Worm (Caenorhabditis elegans) whole organism, dauer: Measurements from ENCODE around the gene F55G11.6.

Experiments
- unc-62 ChIP-seq: sonication (generic microtip); optimal IDR thresholded peaks from 2 replicates; lab custom pipeline; 2017; ENCODE audit warnings: missing biosample characterization, missing genetic modification reagents, missing genetic modification characterization

F55G11.6 gene

DNA sequence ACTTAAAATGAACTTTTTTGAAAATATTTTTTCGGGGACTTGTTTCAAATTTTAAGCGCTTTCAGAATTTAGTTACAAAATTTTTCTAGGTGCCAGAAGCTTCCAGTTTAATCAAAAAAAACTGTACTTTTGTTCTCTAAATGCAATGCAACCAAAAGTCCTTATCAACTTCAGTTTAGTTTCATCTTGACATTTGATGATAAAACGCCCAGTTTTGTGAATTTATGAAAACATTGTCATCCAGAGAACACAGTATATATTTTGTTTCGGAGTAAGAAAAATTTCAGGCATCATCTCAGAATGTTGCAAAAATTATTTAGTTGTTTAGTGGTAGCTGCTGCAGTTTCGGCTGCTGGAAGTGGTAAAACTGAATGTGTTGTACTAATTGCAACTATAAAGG lies at the start of gene F55G11.6:
F55G11.6 (plus strand) TSS at position 301 of the 400 bp plus-strand sequence.
- no peak for TF ChIP-seq unc-62

DNA sequence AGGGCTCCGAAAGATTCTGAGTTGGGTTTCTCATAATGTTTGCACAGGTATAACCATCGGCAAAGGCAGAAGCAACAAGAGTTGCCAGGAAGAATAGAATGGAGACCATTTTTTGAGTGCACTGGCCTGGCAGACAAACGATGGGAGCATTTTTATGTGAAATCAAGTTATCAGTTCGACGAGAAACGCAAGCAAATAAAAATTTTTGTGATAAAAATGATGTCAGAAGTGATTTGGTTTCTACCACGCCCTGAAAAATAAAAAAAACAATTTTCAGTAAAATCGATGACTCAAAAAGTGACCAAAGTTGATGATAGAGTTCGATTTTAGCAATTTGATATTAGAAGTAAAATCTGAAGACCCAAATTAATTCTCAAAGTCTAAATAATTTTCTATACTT lies 48.0 kb upstream of the F55G11.6 start, which contains the start of gene K08D8.4:
K08D8.4 (minus strand) TSS at position 128 of the 400 bp plus-strand sequence.
- no peak for TF ChIP-seq unc-62

DNA sequence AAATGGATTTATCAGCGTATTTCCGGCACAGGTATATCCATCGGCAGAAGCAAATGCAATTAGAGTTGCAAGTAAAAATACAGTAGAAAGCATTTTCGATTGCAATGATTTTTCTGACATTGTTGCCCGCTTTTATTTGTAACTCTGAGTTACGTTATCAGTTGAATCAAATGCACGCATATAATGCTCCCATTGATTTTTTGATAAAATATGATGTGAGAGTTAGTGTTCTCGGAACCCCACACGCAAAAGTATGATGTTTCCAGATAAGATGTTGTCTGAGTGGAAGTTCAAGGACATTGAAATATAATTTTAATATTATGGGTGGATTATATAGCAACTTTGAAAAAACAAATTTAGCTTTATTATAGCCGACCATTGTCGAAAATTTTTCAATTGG lies 45.8 kb upstream of the F55G11.6 start, which contains the start of gene K08D8.5:
K08D8.5 (minus strand) TSS at position 140 of the 400 bp plus-strand sequence.
- TF ChIP-seq unc-62: no peak

DNA sequence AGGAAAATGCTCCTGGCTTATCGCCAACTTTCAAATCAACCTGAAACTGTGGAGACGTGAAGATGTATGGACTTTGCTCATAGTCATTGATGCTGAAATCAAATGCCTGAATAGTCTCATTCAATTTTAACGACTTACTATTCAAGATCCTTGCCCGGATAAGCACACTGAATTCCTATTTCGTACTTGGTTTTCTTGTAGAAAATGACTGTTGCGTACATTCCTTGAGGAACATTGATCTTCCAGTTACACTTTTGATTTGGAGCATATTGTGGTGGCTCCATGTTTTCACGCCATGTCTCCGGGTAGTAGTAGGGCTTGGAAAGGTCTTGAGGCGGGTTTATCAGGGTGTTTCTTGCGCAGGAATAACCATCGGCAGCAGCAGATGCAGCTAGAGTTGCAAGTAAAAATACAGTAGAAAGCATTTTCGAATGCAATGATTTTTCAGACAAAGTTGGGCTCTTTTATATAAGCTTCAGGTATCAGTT lies 43.3 kb upstream of the F55G11.6 start, which contains the start of gene irg-6:
irg-6 (minus strand) TSS at position 438 of the 488 bp plus-strand sequence.
- TF ChIP-seq unc-62: no peak

DNA sequence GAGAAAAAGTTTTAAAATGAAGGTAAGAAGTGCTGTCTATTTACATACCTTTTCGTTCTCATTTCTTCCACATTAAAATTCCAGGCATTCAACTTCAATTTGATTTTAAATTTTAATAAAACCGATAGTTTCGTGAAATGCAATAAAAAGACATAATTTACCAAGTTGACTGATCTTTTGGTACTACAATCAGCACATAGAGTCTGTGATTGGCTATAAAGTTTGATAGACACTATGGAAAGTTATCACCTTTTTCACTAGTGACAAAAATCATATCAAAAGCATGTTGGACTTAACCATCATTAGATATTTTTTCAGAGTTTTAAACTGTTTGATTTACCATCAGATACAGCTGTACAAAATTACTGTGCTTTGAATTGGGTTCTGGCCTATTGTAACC lies 42.4 kb upstream of the F55G11.6 start, which contains the start of gene srz-15:
srz-15 (plus strand) TSS at position 301 of the 400 bp plus-strand sequence.
- no peak for TF ChIP-seq unc-62

DNA sequence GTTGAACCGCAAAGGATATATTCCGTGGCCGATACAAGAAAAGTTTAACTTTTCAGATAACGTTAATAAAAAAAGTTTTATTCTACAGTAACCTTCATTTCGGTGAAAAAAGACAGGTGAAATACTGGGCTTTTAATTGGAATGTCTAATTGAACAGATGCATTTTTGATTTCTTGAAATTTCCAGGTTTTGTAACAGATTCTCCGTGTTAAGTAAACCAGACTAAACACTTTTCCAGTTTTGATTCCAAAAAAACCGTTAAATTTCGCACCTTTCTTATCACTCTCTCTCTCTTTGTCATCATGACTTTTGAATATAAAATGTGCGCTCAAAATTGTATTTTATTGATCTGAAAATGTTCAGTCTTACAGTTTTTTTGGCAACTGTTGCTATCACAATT lies 39.6 kb upstream of the F55G11.6 start, which contains the start of gene C32H11.3:
C32H11.3 (plus strand) TSS at position 301 of the 400 bp plus-strand sequence.
- no peak for TF ChIP-seq unc-62

DNA sequence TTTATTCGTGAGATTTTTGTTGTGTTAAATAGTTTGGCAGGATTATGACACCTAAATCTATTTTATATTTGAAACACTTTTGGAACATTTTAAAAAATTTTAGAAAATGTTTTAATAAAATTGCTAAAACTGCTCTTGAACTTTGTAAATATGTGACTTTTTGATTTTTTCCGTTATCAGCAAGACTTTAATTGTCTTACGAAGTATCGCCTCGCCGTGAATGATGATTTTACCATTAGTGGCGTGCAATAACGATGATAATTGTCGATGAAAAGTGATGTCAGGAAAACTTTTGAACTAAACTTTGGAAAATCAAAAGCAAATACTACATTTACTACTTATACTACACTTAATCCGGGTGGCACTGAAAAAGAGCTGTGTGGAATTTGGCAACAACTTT lies 37.3 kb upstream of the F55G11.6 start:
- TF ChIP-seq unc-62: no peak

DNA sequence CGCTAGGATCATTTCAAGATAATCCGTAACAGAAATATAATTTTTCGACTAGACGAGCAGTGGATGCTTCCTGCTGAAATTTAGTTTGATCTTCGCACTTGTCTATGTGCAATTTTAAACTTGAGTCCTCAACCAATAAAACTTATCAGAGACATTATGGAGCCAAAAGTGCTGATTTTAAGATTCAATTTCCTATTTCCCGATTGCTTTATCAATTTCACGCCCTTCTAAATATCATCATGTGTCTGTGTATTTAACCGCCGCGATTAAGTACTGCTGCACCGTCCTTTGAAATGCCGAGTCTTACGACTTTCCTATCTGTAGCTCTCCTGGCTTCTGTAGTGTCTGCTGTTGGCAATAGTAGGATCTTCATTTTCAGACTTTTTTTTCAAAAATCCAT lies 36.8 kb upstream of the F55G11.6 start, which contains the start of gene C32H11.4:
C32H11.4 (plus strand) TSS at position 238 of the 400 bp plus-strand sequence.
- no peak for TF ChIP-seq unc-62

DNA sequence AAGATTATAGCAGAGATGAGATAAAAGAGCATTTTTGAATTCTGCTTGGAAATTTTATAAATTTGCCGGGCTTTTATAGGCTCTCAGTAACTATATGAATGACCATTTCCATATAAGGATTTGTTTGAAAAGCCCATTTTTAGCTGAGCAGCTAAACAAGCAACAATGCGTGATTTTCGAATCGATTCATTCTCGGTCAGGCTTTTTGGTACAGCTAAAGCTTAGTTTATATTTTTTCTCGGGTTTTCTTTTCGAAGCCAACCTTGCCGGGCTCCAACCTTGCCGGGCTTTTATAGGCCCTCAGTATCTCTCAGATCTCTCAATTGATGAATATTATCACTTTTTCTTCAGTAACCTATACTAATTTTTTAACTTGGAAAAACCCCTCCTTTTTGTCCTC lies 33.5 kb upstream of the F55G11.6 start, which contains the start of gene srlf-4:
srlf-4 (minus strand) TSS at position 101 of the 400 bp plus-strand sequence.
- no peak for TF ChIP-seq unc-62

DNA sequence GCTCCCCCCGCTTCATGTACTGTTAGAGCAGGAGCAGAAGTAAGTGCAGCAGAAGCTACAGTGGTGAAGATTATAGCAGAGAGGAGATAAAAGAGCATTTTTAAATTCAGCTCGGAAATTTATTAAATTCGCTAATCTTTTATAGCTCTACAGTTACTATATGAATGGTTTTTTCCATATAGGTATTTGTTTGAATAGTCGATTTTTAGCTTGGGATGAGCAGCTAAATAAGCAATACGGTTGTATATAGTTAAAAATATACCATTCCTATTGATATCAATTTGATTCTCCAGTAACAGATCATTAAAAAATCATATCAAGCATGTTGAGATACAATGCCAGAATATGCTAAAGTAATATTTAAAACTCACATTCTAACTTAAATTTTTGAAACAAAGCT lies 31.2 kb upstream of the F55G11.6 start, which contains the start of gene srlf-5:
srlf-5 (minus strand) TSS at position 101 of the 400 bp plus-strand sequence.
- no peak for TF ChIP-seq unc-62

DNA sequence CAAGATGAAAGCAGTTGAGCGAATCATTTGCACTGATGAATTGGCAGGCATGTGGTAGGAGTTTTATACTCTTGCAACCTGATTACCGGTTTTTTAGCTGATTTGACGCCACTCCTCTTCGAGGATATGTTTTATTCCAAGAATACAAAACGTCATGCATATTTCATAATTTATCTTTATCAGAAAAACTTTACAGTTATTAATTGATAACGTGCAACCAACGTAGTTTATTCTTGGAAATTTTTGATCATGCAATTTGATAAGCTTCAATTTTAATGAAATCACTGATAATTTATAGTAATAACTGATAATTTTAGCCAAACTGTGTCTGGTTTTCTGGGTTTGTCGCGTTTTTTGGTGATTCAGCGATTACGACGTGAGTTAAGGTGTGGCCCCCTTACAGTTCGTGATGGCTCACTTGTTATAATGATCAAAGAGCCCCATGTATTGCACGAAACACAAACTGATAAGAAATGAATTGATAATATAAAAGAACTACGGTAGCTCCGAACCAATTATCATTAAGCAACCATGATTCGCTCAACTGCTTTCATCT lies 21.5 kb upstream of the F55G11.6 start, which contains the start of the genes cld-1 and dod-21:
cld-1 (minus strand) TSS at position 51 of the 556 bp plus-strand sequence.
dod-21 (plus strand) TSS at position 518 of the 556 bp plus-strand sequence.
- TF ChIP-seq unc-62: no peak

DNA sequence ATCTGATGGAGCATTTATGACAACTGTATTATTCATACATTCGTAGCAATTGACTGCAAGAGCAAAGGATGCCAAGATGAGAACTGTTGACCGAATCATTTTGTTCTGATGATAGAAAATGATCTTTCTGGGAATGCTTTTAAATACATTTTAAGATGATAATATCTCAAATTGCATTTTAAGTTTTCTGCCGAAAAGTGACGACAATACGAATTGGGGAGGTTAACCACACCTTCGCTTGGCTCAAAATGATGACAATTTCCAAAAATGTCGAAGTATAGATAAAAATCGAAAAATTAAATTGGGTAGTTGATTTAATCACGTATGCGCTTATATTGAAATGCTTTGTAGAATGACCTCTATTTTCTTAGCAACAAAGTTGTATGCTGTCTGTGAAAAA lies 16.6 kb upstream of the F55G11.6 start, which contains the start of gene dod-24:
dod-24 (minus strand) TSS at position 101 of the 400 bp plus-strand sequence.
- no peak for TF ChIP-seq unc-62

DNA sequence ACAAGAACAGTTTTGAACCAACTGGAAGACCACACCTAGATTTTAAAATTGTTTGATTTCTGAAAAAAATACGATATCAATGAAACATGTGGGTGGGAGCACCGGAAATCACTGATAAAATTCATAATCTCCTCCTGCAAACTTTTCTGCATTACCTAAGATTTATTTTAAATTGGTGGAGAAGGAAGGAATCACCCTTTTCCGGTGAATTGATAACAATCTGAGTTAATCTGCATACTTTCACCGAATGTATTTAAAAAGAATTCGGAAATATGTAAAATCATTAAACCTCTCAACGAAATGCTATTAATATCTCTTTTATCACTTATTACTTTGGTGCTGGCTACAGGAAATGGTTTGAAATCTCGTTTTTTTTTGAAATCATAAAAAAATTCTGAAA lies 15.2 kb upstream of the F55G11.6 start, which contains the start of gene dct-19:
dct-19 (plus strand) TSS at position 301 of the 400 bp plus-strand sequence.
- no peak for TF ChIP-seq unc-62

DNA sequence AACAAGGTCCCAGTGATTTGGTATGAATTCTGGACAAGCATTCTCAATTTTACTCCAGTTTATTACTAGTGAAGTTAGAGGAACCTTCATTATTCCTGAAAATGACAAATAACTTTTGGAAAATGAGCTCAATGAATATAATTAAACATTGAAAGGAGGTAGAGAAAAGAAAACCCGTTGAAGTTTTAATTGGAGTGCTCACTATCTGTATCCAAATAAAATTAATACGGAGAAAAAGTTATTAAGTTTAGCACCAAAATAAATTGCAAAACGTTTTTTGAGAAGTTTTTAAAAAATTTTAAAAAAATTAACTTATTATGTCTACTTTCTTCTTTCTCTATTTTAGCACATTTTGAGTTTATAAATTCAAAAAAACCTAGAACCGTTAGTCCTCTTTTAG lies 11.3 kb upstream of the F55G11.6 start, which contains the start of gene F55G11.1:
F55G11.1 (minus strand) TSS at position 101 of the 400 bp plus-strand sequence.
- TF ChIP-seq unc-62: no peak

DNA sequence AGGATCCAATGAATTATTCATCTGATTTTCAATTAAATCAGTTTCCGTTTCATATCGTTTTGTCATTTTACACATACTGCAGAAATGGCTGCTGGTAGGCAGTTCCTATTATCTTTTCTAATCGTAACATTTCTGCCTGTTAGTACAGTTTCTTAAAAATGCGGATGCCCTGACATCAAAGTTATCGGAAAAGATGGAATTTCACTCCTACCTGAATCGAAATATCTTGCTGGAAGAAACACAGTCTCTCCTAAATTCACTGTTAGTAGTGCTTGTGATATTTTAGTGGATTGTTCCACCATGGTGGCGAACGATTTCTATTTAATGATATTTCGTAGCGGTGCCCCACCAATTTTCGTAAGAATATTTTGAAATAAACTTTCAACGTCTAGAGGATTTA lies 9.4 kb upstream of the F55G11.6 start, which contains the start of gene F55G11.10:
F55G11.10 (plus strand) TSS at position 301 of the 400 bp plus-strand sequence.
- TF ChIP-seq unc-62: no peak

DNA sequence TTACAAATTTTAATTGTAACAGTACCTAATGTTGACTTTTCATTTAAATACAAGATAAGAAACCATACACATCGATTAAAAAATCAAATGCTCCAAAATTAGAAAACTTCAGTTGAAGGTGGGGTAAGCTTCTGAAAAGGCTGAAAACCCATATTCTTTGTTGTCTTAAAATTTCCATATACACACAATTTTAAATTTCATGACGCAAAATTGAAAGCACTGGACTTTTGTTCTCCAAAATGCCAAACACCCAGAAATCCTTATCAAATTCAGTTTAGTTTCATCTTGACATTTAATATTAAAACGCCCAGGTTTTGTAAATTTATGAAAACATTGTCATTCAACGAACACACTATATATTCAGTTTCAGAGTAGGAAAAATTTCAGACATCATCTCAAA lies 2.3 kb downstream of the F55G11.6 start, which contains the start of gene F55G11.7:
F55G11.7 (plus strand) TSS at position 301 of the 400 bp plus-strand sequence.
- TF ChIP-seq unc-62: no peak

DNA sequence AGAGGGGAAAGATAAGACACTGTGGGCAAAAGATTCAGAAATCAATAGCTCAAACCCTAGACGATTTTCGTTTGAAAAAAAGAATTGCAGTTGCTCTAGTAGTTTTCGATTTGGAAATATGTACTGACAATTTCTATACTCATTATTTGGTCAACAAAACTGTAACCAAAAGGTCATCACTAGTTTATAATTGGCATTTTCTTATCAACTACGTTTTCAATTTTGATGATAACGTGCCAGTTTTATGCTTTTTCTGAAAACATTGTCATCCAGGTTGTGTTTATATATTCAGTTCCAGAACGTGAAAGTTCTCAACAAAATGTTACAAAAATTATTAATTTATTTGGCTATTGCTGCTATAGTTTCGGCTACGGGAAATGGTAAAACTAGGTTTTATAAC lies 4.7 kb downstream of the F55G11.6 start, which contains the start of gene F55G11.8:
F55G11.8 (plus strand) TSS at position 245 of the 400 bp plus-strand sequence.
- TF ChIP-seq unc-62: no peak
